Worm (Caenorhabditis elegans): Measurements from ENCODE around the gene F42A6.6.
"Not testable (repeated sequence)": the region's sequence is repeated elsewhere in the genome, so short reads cannot be mapped to it uniquely, and the experiment has no call there.

The F42A6.6 gene

DNA sequence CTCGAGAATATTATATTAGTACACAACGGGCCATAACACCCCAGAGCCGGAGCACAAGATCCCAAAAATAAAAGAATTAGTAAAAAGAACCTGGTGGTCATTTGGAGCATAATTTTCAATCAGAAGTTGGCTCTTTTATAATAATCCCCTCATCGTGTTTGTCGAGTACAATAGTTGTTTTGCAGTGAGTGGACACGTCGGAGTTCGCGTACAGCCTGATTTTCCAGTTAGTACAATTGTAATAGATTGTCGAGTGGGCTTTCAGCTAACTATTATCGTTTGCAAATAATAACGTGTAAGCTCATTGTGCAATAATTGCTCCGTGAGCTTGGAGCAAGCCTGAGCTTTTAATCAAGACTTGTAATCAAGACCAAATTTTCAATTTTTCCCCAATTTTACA, 29.2 kb downstream of the F42A6.6 start, which contains the start of gene W08E12.9:
W08E12.9 (minus strand) TSS at position 101 of the 400 bp plus-strand sequence.
- TF ChIP-seq F39B2.1 (GFP tag; IDR thresholded peaks at IDR 0.05), result no peak
- TF ChIP-seq tbp1 (GFP tag; optimal IDR thresholded peaks at IDR 0.05), result no peak
- no peak for TF ChIP-seq ztf-25 (GFP tag; IDR thresholded peaks at IDR 0.05)
- no peak for TF ChIP-seq lin-26 (GFP tag; IDR thresholded peaks at IDR 0.05)
- no peak for TF ChIP-seq Y56A3A.18 (GFP tag; IDR thresholded peaks at IDR 0.05)
- no peak for TF ChIP-seq zim-3 (tag; optimal IDR thresholded peaks at IDR 0.05)
- no peak for TF ChIP-seq madf-10 (tag; optimal IDR thresholded peaks at IDR 0.05)
- no peak for TF ChIP-seq dpff-1 (tag; optimal IDR thresholded peaks at IDR 0.05)
- TF ChIP-seq bed-2 (GFP tag; IDR thresholded peaks at IDR 0.05), result no peak
- no peak for TF ChIP-seq Y53G8AR.9 (GFP tag; conservative IDR thresholded peaks at IDR 0.05)
- no peak for TF ChIP-seq Y53F4B.3 (GFP tag; IDR thresholded peaks at IDR 0.05)
- TF ChIP-seq T26A5.8 (tag; optimal IDR thresholded peaks at IDR 0.05), result no peak
- no peak for TF ChIP-seq unc-130 (GFP tag; optimal IDR thresholded peaks at IDR 0.05)
- TF ChIP-seq K12H6.12 (tag; optimal IDR thresholded peaks at IDR 0.05), result no peak
- no peak for TF ChIP-seq ceh-79 (tag; optimal IDR thresholded peaks at IDR 0.05)
- no peak for TF ChIP-seq egl-18 (GFP tag; IDR thresholded peaks at IDR 0.05)
- no peak for TF ChIP-seq F23B12.7 (tag; optimal IDR thresholded peaks at IDR 0.05; ENCODE audit: insufficient read depth)
- no peak for TF ChIP-seq ceh-40 (GFP tag; IDR thresholded peaks at IDR 0.05)
- TF ChIP-seq athp-1 (tag; optimal IDR thresholded peaks at IDR 0.05), result no peak

DNA sequence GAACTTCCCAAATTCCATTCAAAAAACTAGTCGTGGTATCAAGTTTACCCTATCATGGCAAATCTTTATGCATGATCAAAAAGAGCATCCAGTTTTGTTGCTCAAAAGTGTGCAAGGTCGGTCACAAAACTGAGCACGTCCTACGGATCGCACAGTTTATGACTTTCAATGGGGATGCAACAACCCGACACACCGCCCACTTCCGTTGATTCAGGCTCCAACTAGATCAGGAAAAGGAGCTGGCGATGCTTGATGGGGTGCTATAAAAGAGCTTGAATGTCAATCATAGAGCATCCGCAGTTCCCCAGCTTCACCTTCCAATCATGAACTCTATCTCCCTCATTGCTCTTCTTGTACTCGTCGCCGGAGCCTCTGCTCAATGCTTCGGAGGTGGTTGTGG, 31.1 kb downstream of the F42A6.6 start, which contains the start of gene W08E12.2:
W08E12.2 (plus strand) TSS at position 301 of the 400 bp plus-strand sequence.
- TF ChIP-seq madf-6 (GFP tag; IDR thresholded peaks at IDR 0.05) (no peak), Y67H2A.10 (GFP tag; conservative IDR thresholded peaks at IDR 0.05) (no peak), cebp-2 (GFP tag; IDR thresholded peaks at IDR 0.05) (no peak), Y53G8AR.9 (GFP tag; conservative IDR thresholded peaks at IDR 0.05) (no peak), mel-28 (tag; optimal IDR thresholded peaks at IDR 0.05; ENCODE audit: borderline replicate concordance) (no peak), nhr-179 (tag; optimal IDR thresholded peaks at IDR 0.05) (no peak), lin-40 (tag; optimal IDR thresholded peaks at IDR 0.05) (no peak), F33H1.4 (GFP tag; IDR thresholded peaks at IDR 0.05) (no peak), somi-1 (GFP tag; optimal IDR thresholded peaks at IDR 0.05) (no peak), K12H6.12 (tag; optimal IDR thresholded peaks at IDR 0.05) (no peak), mcd-1 (GFP tag; IDR thresholded peaks at IDR 0.05) (no peak), D2030.7 (GFP tag; IDR thresholded peaks at IDR 0.05) (no peak)

DNA sequence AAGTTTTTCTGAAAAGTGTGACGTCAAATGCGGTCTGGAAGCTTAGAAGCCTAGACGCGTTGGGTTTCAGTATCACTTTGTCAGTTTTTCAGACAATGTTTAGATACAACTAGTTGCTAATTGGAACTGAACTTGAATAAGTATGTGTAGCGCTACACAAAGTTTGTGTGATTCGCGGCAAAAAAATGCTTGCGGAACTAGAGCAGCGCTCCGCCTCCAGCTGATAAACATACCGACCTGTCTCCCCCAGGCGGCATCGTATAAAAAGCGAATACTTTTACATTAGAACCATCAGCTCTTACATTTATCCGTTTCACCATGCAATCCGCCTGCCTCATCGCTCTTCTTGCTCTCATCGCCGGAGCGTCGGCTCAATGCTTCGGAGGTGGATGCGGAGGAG, 33.0 kb downstream of the F42A6.6 start, which contains the start of gene idpp-12:
idpp-12 (plus strand) TSS at position 301 of the 400 bp plus-strand sequence.
- not testable (repeated sequence) for TF ChIP-seq C06A6.2 (GFP tag; conservative IDR thresholded peaks at IDR 0.05); lin-40 (tag; optimal IDR thresholded peaks at IDR 0.05); snpc-3.4 (tag; optimal IDR thresholded peaks at IDR 0.05)

- not testable (repeated sequence) for TF ChIP-seq nfya-1 (tag; optimal IDR thresholded peaks at IDR 0.05; ENCODE audit: borderline replicate concordance, insufficient read depth); hmg-20 (GFP tag; IDR thresholded peaks at IDR 0.05); efl-1 (GFP tag; optimal IDR thresholded peaks at IDR 0.05)
Observed at ce11 chrIV:3302058-3302457, 34.6 kb downstream of the F42A6.6 start, which contains the start of gene W08E12.4. TSS of gene W08E12.4 (plus strand) at chrIV:3302358.

All from whole organism, young adult.